Fruit fly (Drosophila melanogaster): ENCODE data around the gene fid.

The fid gene

dm6 chr3R:25997068-25997714, 27.3 kb downstream of the fid start (continued):
- TF ChIP-seq tna (GFP tag; IDR thresholded peaks at IDR 0.05; ENCODE audit: partially characterized antibody) (no peak), CG15601 (tag; optimal IDR thresholded peaks at IDR 0.05) (peak; percentile 89), jumu (GFP tag; optimal IDR thresholded peaks at IDR 0.05) (no peak), Hey (tag; optimal IDR thresholded peaks at IDR 0.05) (no peak), HLH4C (GFP tag; IDR thresholded peaks at IDR 0.05; ENCODE audit: partially characterized antibody) (no peak), Dref (GFP tag; IDR thresholded peaks at IDR 0.05) (no peak), CG32767 (GFP tag; IDR thresholded peaks at IDR 0.05) (peak; percentile 60; the same call in 1 of the 2 replicates), CG4707 (GFP tag; optimal IDR thresholded peaks at IDR 0.05) (peak; percentile 50), Eip74EF (GFP tag; optimal IDR thresholded peaks at IDR 0.05) (peak in 1 of 2 experiments; percentile 68), CG1647 (GFP tag; optimal IDR thresholded peaks at IDR 0.05) (no peak), croc (GFP tag; conservative IDR thresholded peaks at IDR 0.05) (peak; percentile 90), Hmr (GFP tag; optimal IDR thresholded peaks at IDR 0.05) (no peak), CG2116 (GFP tag; optimal IDR thresholded peaks at IDR 0.05) (peak; percentile 47), grau (tag; optimal IDR thresholded peaks at IDR 0.05) (peak; percentile 88), fu2 (GFP tag; optimal IDR thresholded peaks at IDR 0.05) (no peak), E2f1 (GFP tag; IDR thresholded peaks at IDR 0.05) (peak; percentile 56; the same call in 1 of the 2 replicates), lmd (GFP tag; IDR thresholded peaks at IDR 0.05) (peak; percentile 75), sima (GFP tag; optimal IDR thresholded peaks at IDR 0.05) (no peak), dm (GFP tag; optimal IDR thresholded peaks at IDR 0.05) (no peak), Abd-B (GFP tag; optimal IDR thresholded peaks at IDR 0.05) (peak; percentile 80), shn (GFP tag; optimal IDR thresholded peaks at IDR 0.05) (no peak), CG4282 (GFP tag; optimal IDR thresholded peaks at IDR 0.05) (no peak), pan (optimal IDR thresholded peaks at IDR 0.05) (no peak), pan (GFP tag; optimal IDR thresholded peaks at IDR 0.05 in 1 of 2, IDR thresholded peaks at IDR 0.05 in 1 of 2) (peak in 1 of 2 experiments; percentile 4), klu (GFP tag; IDR thresholded peaks at IDR 0.05) (no peak; the same call in 1 of the 2 replicates), Fer3 (tag; optimal IDR thresholded peaks at IDR 0.05) (peak; percentile 31), CG2202 (tag; optimal IDR thresholded peaks at IDR 0.05) (peak; percentile 89), emc (GFP tag; optimal IDR thresholded peaks at IDR 0.05) (no peak), ara (GFP tag; IDR thresholded peaks at IDR 0.05) (peak; percentile 69), Mrtf (GFP tag; IDR thresholded peaks at IDR 0.05) (no peak), bcd (GFP tag; optimal IDR thresholded peaks at IDR 0.05) (peak; percentile 77), ATbp (GFP tag; optimal IDR thresholded peaks at IDR 0.05) (peak; percentile 71), hb (GFP tag; IDR thresholded peaks at IDR 0.05; ENCODE audit: partially characterized antibody) (no peak), E2f2 (GFP tag; IDR thresholded peaks at IDR 0.05) (peak; percentile 50), Side (GFP tag; optimal IDR thresholded peaks at IDR 0.05) (no peak), pros (GFP tag; optimal IDR thresholded peaks at IDR 0.05) (no peak), CG9215 (GFP tag; IDR thresholded peaks at IDR 0.05) (0 out of 2 replicates have a peak, but pooled peaks have one; percentile 14), hkb (optimal IDR thresholded peaks at IDR 0.05) (no peak), hkb (GFP tag; IDR thresholded peaks at IDR 0.05) (peak; percentile 78), Opbp (GFP tag; IDR thresholded peaks at IDR 0.05; ENCODE audit: partially characterized antibody) (no peak), sr (GFP tag; IDR thresholded peaks at IDR 0.05) (no peak), CG9609 (GFP tag; optimal IDR thresholded peaks at IDR 0.05) (no peak), MESR4 (GFP tag; optimal IDR thresholded peaks at IDR 0.05) (no peak), CG1024 (GFP tag; IDR thresholded peaks at IDR 0.05) (peak; percentile 10; the same call in 1 of the 2 replicates), CG3163 (GFP tag; optimal IDR thresholded peaks at IDR 0.05) (no peak), pita (GFP tag; optimal IDR thresholded peaks at IDR 0.05) (no peak), slbo (GFP tag; IDR thresholded peaks at IDR 0.05) (no peak), schlank (tag; optimal IDR thresholded peaks at IDR 0.05) (no peak), Usf (GFP tag; optimal IDR thresholded peaks at IDR 0.05) (peak; percentile 91), gfzf (GFP tag; optimal IDR thresholded peaks at IDR 0.05) (no peak)
